Worm (Caenorhabditis elegans) whole organism, young adult: Measurements from ENCODE around the gene K05B2.2.

Experiments
- Y56A3A.18 ChIP-seq: fragments of 200-800 bp; sonication (Bioruptor generic); IDR thresholded peaks from 2 replicates; pipeline ENCODE4 v1.3.6; 2022; ENCODE audit warnings: missing genetic modification reagents, missing genetic modification characterization, missing compliant biosample characterization
- ama-1 ChIP-seq, 3 experiments: fragments of 150-350 bp in 1 of 3; sonication (generic microtip) in 2 of 3; optimal IDR thresholded peaks; 2 replicates each; lab custom pipeline; 2014 to 2018; ENCODE audit warnings: missing biosample characterization in 2 of 3, missing genetic modification characterization in 2 of 3, missing genetic modification reagents in 2 of 3
- cebp-1 ChIP-seq, 2 experiments: fragments of 200-800 bp in 1 of 2; sonication (Bioruptor generic) in 1 of 2; sonication (generic microtip) in 1 of 2; IDR thresholded peaks in 1 of 2; optimal IDR thresholded peaks in 1 of 2; 2 replicates each; pipeline versions ENCODE4 v1.3.6 to Lab custom; 2017 to 2022; ENCODE audit warnings: missing compliant biosample characterization in 2 of 2, missing genetic modification characterization in 2 of 2, mild to moderate bottlenecking in 1 of 2, missing genetic modification reagents in 1 of 2, moderate library complexity in 1 of 2
- chd-7 ChIP-seq: sonication (generic microtip); optimal IDR thresholded peaks from 2 replicates; lab custom pipeline; 2016; ENCODE audit warnings: mild to moderate bottlenecking, missing genetic modification characterization, moderate library complexity, missing compliant biosample characterization
- ets-4 ChIP-seq: fragments of 200-800 bp; sonication (Bioruptor generic); optimal IDR thresholded peaks from 2 replicates; lab custom pipeline; 2018; ENCODE audit warnings: mild to moderate bottlenecking, missing genetic modification characterization, missing compliant biosample characterization
- fkh-3 ChIP-seq: sonication (generic microtip); optimal IDR thresholded peaks from 2 replicates; lab custom pipeline; 2016; ENCODE audit warnings: mild to moderate bottlenecking, missing genetic modification characterization, missing compliant biosample characterization
- lsl-1 ChIP-seq: fragments of 200-800 bp; sonication (Bioruptor generic); optimal IDR thresholded peaks from 2 replicates; lab custom pipeline; 2018; ENCODE audit warnings: mild to moderate bottlenecking, missing genetic modification characterization, moderate library complexity, missing compliant biosample characterization
- lsy-27 ChIP-seq: sonication (generic microtip); optimal IDR thresholded peaks from 2 replicates; lab custom pipeline; 2017; ENCODE audit warnings: missing genetic modification characterization, mild to moderate bottlenecking, missing compliant biosample characterization, antibody characterized with exemption, missing genotype, borderline replicate concordance; ENCODE audit not compliant: insufficient read depth
- unc-130 ChIP-seq: sonication (generic microtip); optimal IDR thresholded peaks from 2 replicates; lab custom pipeline; 2016; ENCODE audit warnings: missing genetic modification reagents, missing genetic modification characterization, missing compliant biosample characterization
- unc-62 ChIP-seq: fragments of 150-350 bp; optimal IDR thresholded peaks from 2 replicates; lab custom pipeline; 2014; ENCODE audit warnings: missing biosample characterization, missing genetic modification reagents, missing genetic modification characterization
- ztf-22 ChIP-seq: fragments of 200-800 bp; sonication (Bioruptor generic); optimal IDR thresholded peaks from 2 replicates; lab custom pipeline; 2018; ENCODE audit warnings: mild to moderate bottlenecking, missing genetic modification characterization, moderate library complexity, missing compliant biosample characterization

DNA sequence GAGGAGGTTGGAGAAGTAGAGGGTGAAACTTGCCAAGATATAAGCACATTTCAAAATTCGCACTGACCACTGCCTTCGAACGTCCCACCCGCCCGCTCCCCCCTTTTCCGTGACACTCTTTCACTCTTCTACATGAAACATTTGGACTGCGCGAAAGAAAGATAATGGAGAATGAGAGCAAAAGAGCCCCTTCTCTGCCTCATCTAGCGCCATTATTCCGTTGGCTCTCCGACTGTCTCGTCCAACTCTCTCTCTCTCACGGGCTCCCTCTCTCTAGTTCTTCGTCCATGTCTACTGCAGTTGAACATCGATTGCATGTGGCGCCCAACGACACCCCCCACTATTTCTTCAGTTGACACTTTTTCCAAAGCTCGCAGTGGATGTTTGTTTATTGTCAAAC, 27.1 kb downstream of the K05B2.2 start:
- TF ChIP-seq ztf-22 (no peak), fkh-3 (tag; lab: Kevin White, UChicago) (no peak), Y56A3A.18 (GFP tag; lab: Robert Waterston, UW) (no peak), ama-1 (optimal IDR thresholded peaks at IDR 0.05; lab: Kevin White, UChicago) (no peak), ama-1 (GFP tag; optimal IDR thresholded peaks at IDR 0.05; lab: Kevin White, UChicago) (no peak), unc-62 (no peak), lsy-27 (tag; lab: Kevin White, UChicago) (no peak), unc-130 (GFP tag; lab: Kevin White, UChicago) (no peak), cebp-1 (GFP tag; IDR thresholded peaks at IDR 0.05; lab: Robert Waterston, UW) (no peak), cebp-1 (tag; optimal IDR thresholded peaks at IDR 0.05; lab: Kevin White, UChicago) (no peak), ets-4 (GFP tag; lab: Kevin White, UChicago) (no peak), lsl-1 (GFP tag; lab: Kevin White, UChicago) (no peak), chd-7 (tag; lab: Kevin White, UChicago) (no peak)
